Fruit fly (Drosophila melanogaster) whole organism, prepupa: ENCODE results near the gene CG42266.

Experiments
- CG10669 ChIP-seq: fragments of 200-800 bp; sonication (Bioruptor generic); optimal IDR thresholded peaks from 3 replicates; lab custom pipeline; 2018; ENCODE audit warnings: missing biosample characterization, mild to moderate bottlenecking, missing genetic modification characterization, moderate library complexity
- CG11762 ChIP-seq: fragments of 200-800 bp; sonication (Bioruptor generic); optimal IDR thresholded peaks from 3 replicates; lab custom pipeline; 2016; ENCODE audit warnings: missing biosample characterization, missing genetic modification characterization; ENCODE audit not compliant: insufficient read depth
- CG11902 ChIP-seq: fragments of 200-800 bp; sonication (Bioruptor generic); optimal IDR thresholded peaks from 3 replicates; lab custom pipeline; 2016; ENCODE audit warnings: missing biosample characterization, missing genetic modification characterization
- CG15336 ChIP-seq: fragments of 200-800 bp; sonication (Bioruptor generic); IDR thresholded peaks from 2 replicates; pipeline ENCODE4 v1.3.6; 2022; ENCODE audit warnings: missing biosample characterization, missing genetic modification characterization
- CG1621 ChIP-seq: fragments of 200-800 bp; sonication (Bioruptor generic); optimal IDR thresholded peaks from 3 replicates; lab custom pipeline; 2018; ENCODE audit warnings: missing biosample characterization, mild to moderate bottlenecking, missing genetic modification characterization
- CG16779 ChIP-seq: fragments of 200-800 bp; sonication (Bioruptor generic); optimal IDR thresholded peaks from 3 replicates; lab custom pipeline; 2017; ENCODE audit warnings: missing biosample characterization, mild to moderate bottlenecking, missing genetic modification characterization
- CG3032 ChIP-seq: fragments of 200-800 bp; optimal IDR thresholded peaks from 2 replicates; lab custom pipeline; 2019; ENCODE audit warnings: missing biosample characterization, mild to moderate bottlenecking, missing genetic modification characterization, moderate library complexity
- CG32006 ChIP-seq: fragments of 200-800 bp; sonication (Bioruptor generic); optimal IDR thresholded peaks from 3 replicates; lab custom pipeline; 2017; ENCODE audit warnings: missing biosample characterization, mild to moderate bottlenecking, missing genetic modification characterization
- CG34406 ChIP-seq: fragments of 200-800 bp; sonication (Bioruptor generic); optimal IDR thresholded peaks from 3 replicates; lab custom pipeline; 2016; ENCODE audit warnings: missing biosample characterization, missing genetic modification characterization
- CG3919 ChIP-seq: fragments of 200-800 bp; sonication (Bioruptor generic); optimal IDR thresholded peaks from 3 replicates; lab custom pipeline; 2016; ENCODE audit warnings: missing biosample characterization, missing genetic modification characterization
- CG6163 ChIP-seq: fragments of 200-800 bp; sonication (Bioruptor generic); IDR thresholded peaks from 3 replicates; pipeline ENCODE4 v1.3.6; 2022; ENCODE audit warnings: missing biosample characterization, missing genetic modification characterization
- CG6276 ChIP-seq: fragments of 200-800 bp; sonication (Bioruptor generic); optimal IDR thresholded peaks from 2 replicates; lab custom pipeline; 2017; ENCODE audit warnings: missing biosample characterization, mild to moderate bottlenecking, missing genetic modification characterization
- CG6792 ChIP-seq: fragments of 200-800 bp; sonication (Bioruptor generic); optimal IDR thresholded peaks from 3 replicates; lab custom pipeline; 2016; ENCODE audit warnings: missing biosample characterization, missing genetic modification characterization
- CG6808 ChIP-seq: fragments of 200-800 bp; sonication (Bioruptor generic); optimal IDR thresholded peaks from 3 replicates; lab custom pipeline; 2017; ENCODE audit warnings: missing biosample characterization, missing genetic modification characterization, mild to moderate bottlenecking, moderate library complexity, missing genetic modification reagents
- CG6854 ChIP-seq: fragments of 200-800 bp; sonication (Bioruptor generic); optimal IDR thresholded peaks from 2 replicates; lab custom pipeline; 2017; ENCODE audit warnings: missing biosample characterization, mild to moderate bottlenecking, missing genetic modification characterization
- CG8119 ChIP-seq: fragments of 200-800 bp; sonication (Bioruptor generic); IDR thresholded peaks from 3 replicates; pipeline ENCODE4 v1.3.6; 2022; ENCODE audit warnings: missing biosample characterization, missing genetic modification characterization
- CG8319 ChIP-seq: fragments of 200-800 bp; sonication (Bioruptor generic); optimal IDR thresholded peaks from 3 replicates; lab custom pipeline; 2016; ENCODE audit warnings: missing biosample characterization, missing genetic modification characterization
- CG8632 ChIP-seq: fragments of 200-800 bp; sonication (Bioruptor generic); optimal IDR thresholded peaks from 3 replicates; lab custom pipeline; 2016; ENCODE audit warnings: missing biosample characterization, missing genetic modification characterization
- CG9139 ChIP-seq: fragments of 200-800 bp; sonication (Bioruptor generic); optimal IDR thresholded peaks from 3 replicates; lab custom pipeline; 2017; ENCODE audit warnings: missing biosample characterization, mild to moderate bottlenecking, missing genetic modification characterization
- Eip75B ChIP-seq: fragments of 200-800 bp; sonication (Bioruptor generic); optimal IDR thresholded peaks from 3 replicates; lab custom pipeline; 2016; ENCODE audit warnings: missing biosample characterization, missing genetic modification characterization
- Eip78C ChIP-seq: fragments of 200-800 bp; sonication (Bioruptor generic); peaks from one replicate; lab custom pipeline; 2016; ENCODE audit warnings: missing biosample characterization, missing genetic modification characterization
- Ets21C ChIP-seq: fragments of 200-800 bp; sonication (Bioruptor generic); optimal IDR thresholded peaks from 3 replicates; lab custom pipeline; 2016; ENCODE audit warnings: missing biosample characterization, missing genetic modification characterization
- Ets96B ChIP-seq: fragments of 200-800 bp; optimal IDR thresholded peaks from 2 replicates; lab custom pipeline; 2019; ENCODE audit warnings: missing biosample characterization, mild to moderate bottlenecking, missing genetic modification characterization, moderate library complexity
- Gug ChIP-seq: fragments of 200-800 bp; sonication (Bioruptor generic); IDR thresholded peaks from 2 replicates; pipeline ENCODE4 v1.3.6; 2022; ENCODE audit warnings: missing biosample characterization, missing genetic modification characterization
- Hr38 ChIP-seq: sonication (Bioruptor generic); optimal IDR thresholded peaks from 2 replicates; lab custom pipeline; 2016; ENCODE audit warnings: missing biosample characterization, missing genetic modification characterization
- Hr4 ChIP-seq: fragments of 200-800 bp; sonication (Bioruptor generic); optimal IDR thresholded peaks from 3 replicates; lab custom pipeline; 2016; ENCODE audit warnings: missing biosample characterization, missing genetic modification characterization
- Lpt ChIP-seq: fragments of 200-800 bp; sonication (Bioruptor generic); optimal IDR thresholded peaks from 3 replicates; lab custom pipeline; 2016; ENCODE audit warnings: missing biosample characterization, missing genetic modification characterization
- Met ChIP-seq: fragments of 200-800 bp; sonication (Bioruptor generic); optimal IDR thresholded peaks from 3 replicates; lab custom pipeline; 2016; ENCODE audit warnings: missing biosample characterization, missing genetic modification characterization
- OdsH ChIP-seq: fragments of 200-800 bp; sonication (Bioruptor generic); optimal IDR thresholded peaks from 3 replicates; lab custom pipeline; 2016; ENCODE audit warnings: missing biosample characterization, missing genetic modification characterization
- Smox ChIP-seq: fragments of 200-800 bp; sonication (Bioruptor generic); optimal IDR thresholded peaks from 3 replicates; lab custom pipeline; 2016; ENCODE audit warnings: missing biosample characterization, missing genetic modification characterization
- Sox102F ChIP-seq: fragments of 200-800 bp; sonication (Bioruptor generic); optimal IDR thresholded peaks from 2 replicates; lab custom pipeline; 2016; ENCODE audit warnings: missing biosample characterization, mild to moderate bottlenecking, missing genetic modification characterization
- Sox14 ChIP-seq: fragments of 200-800 bp; sonication (Bioruptor generic); optimal IDR thresholded peaks from 3 replicates; lab custom pipeline; 2016; ENCODE audit warnings: missing biosample characterization, missing genetic modification characterization
- Sox15 ChIP-seq: fragments of 200-800 bp; sonication (Bioruptor generic); optimal IDR thresholded peaks from 3 replicates; lab custom pipeline; 2016; ENCODE audit warnings: missing biosample characterization, missing genetic modification characterization
- achi ChIP-seq: fragments of 200-800 bp; sonication (Bioruptor generic); optimal IDR thresholded peaks from 3 replicates; lab custom pipeline; 2016; ENCODE audit warnings: missing biosample characterization, missing genetic modification characterization
- acj6 ChIP-seq: fragments of 200-800 bp; sonication (Bioruptor generic); optimal IDR thresholded peaks from 3 replicates; lab custom pipeline; 2016; ENCODE audit warnings: missing biosample characterization, missing genetic modification characterization
- cyc ChIP-seq: fragments of 200-800 bp; sonication (Bioruptor generic); optimal IDR thresholded peaks from 3 replicates; lab custom pipeline; 2016; ENCODE audit warnings: missing biosample characterization, missing genetic modification characterization
- dac ChIP-seq: fragments of 200-800 bp; sonication (Bioruptor generic); optimal IDR thresholded peaks from 2 replicates; lab custom pipeline; 2017; ENCODE audit warnings: missing biosample characterization, mild to moderate bottlenecking, missing genetic modification characterization
- eg ChIP-seq: fragments of 200-800 bp; sonication (Bioruptor generic); IDR thresholded peaks from 3 replicates; pipeline ENCODE4 v1.3.6; 2022; ENCODE audit warnings: missing biosample characterization, missing genetic modification characterization
- esn ChIP-seq: fragments of 200-800 bp; sonication (Bioruptor generic); optimal IDR thresholded peaks from 2 replicates; lab custom pipeline; 2016; ENCODE audit warnings: missing biosample characterization, mild to moderate bottlenecking, missing genetic modification characterization, moderate library complexity
- fd59A ChIP-seq: fragments of 200-800 bp; sonication (Bioruptor generic); optimal IDR thresholded peaks from 2 replicates; lab custom pipeline; 2017; ENCODE audit warnings: missing biosample characterization, mild to moderate bottlenecking, missing genetic modification characterization, missing genetic modification reagents
- fd85E ChIP-seq: fragments of 200-800 bp; sonication (Bioruptor generic); optimal IDR thresholded peaks from 3 replicates; lab custom pipeline; 2016; ENCODE audit warnings: missing biosample characterization, missing genetic modification characterization
- fkh ChIP-seq: fragments of 200-800 bp; sonication (Bioruptor generic); optimal IDR thresholded peaks from 3 replicates; lab custom pipeline; 2017; ENCODE audit warnings: missing biosample characterization, mild to moderate bottlenecking, missing genetic modification characterization, moderate library complexity
- lz ChIP-seq: fragments of 200-800 bp; sonication (Bioruptor generic); optimal IDR thresholded peaks from 3 replicates; lab custom pipeline; 2016; ENCODE audit warnings: missing biosample characterization, missing genetic modification characterization
- pdm3 ChIP-seq: fragments of 200-800 bp; sonication (Bioruptor generic); optimal IDR thresholded peaks from 3 replicates; lab custom pipeline; 2016; ENCODE audit warnings: missing biosample characterization, missing genetic modification characterization
- salr ChIP-seq, 2 experiments: fragments of 200-800 bp; sonication (Bioruptor generic); optimal IDR thresholded peaks; 3 replicates each; lab custom pipeline; 2016 to 2018; ENCODE audit warnings: missing biosample characterization in 2 of 2, missing genetic modification characterization in 2 of 2, mild to moderate bottlenecking in 1 of 2
- spab ChIP-seq: fragments of 200-800 bp; sonication (Bioruptor generic); optimal IDR thresholded peaks from 2 replicates; lab custom pipeline; 2017; ENCODE audit warnings: missing biosample characterization, mild to moderate bottlenecking, missing genetic modification characterization, missing genetic modification reagents
- ss ChIP-seq, 2 experiments: fragments of 200-800 bp; sonication (Bioruptor generic); optimal IDR thresholded peaks; 2 replicates in 1 of 2; 3 replicates in 1 of 2; lab custom pipeline; 2017 to 2018; ENCODE audit warnings: mild to moderate bottlenecking in 2 of 2, missing biosample characterization in 2 of 2, missing genetic modification characterization in 2 of 2, moderate library complexity in 1 of 2
- svp ChIP-seq: fragments of 200-800 bp; sonication (Bioruptor generic); peaks from one replicate; lab custom pipeline; 2016; ENCODE audit warnings: missing biosample characterization, missing genetic modification characterization
- topi ChIP-seq: fragments of 200-800 bp; sonication (Bioruptor generic); optimal IDR thresholded peaks from 3 replicates; lab custom pipeline; 2016; ENCODE audit warnings: missing biosample characterization, missing genetic modification characterization
- vri ChIP-seq: fragments of 200-800 bp; sonication (Bioruptor generic); optimal IDR thresholded peaks from 3 replicates; lab custom pipeline; 2016; ENCODE audit warnings: missing biosample characterization, mild to moderate bottlenecking, missing genetic modification characterization

CG42266 gene

DNA sequence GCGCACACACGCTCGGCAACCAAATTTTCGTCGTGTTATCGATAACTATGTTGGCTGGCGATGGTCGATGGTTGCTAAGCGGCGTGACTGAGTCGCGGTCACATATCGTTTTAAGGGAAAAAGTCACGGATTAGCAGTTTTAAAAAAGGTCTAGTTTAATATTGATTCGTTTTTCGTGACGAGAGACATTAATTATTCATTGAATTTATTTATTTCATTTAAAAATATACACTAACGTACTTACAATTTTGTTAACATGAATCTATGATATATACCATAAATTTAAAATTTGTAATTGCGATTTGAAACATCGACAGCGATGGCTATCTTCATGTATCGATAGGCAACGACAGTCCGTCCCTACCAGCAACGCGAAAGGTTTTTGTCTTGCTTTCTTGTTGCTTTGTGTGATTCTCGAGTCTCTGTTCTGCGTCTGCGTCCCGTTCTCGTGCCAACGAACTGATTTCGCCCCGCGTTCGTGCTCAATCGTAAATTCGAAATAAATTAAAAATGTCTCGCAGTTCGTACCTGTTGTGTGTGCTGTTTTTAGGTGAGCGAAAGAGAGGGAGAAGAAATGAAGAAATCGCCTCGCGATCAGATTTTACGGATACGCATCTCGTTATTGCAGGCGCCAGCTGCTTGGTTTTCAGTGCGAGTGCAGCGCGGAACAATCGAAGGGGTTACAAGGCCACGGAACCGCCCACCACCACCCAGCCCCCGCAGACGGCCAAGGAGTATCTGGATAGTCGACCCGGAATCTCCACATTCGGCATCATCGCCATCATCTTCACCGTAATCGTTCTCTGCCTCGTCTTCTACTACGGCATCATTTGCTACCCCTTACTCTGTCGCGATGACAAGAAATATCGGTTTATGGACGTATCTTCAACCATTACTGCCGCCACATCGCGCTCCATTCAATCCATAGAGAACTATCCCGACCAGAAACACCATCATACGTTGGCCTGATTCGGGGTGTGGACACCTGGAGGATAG lies 12.7 kb upstream of the CG42266 start, which contains the start of the genes Hyls1, chif and CG4455:
Gene Hyls1, minus strand, starts transcription at position 44 of the 996 bp plus-strand sequence.
Gene chif, minus strand, starts transcription at position 44 of the 996 bp plus-strand sequence.
Gene CG4455, plus strand, starts transcription at position 350 of the 996 bp plus-strand sequence.
- TF ChIP-seq CG6808 (GFP tag; lab: Kevin White, UChicago) (peak; percentile 26), Sox15 (GFP tag; lab: Kevin White, UChicago) (no peak), Eip75B (GFP tag; lab: Kevin White, UChicago) (no peak), Hr38 (GFP tag; lab: Kevin White, UChicago) (no peak), salr (GFP tag; optimal IDR thresholded peaks at IDR 0.05; lab: Kevin White, UChicago) (no peak), CG1621 (tag; lab: Kevin White, UChicago) (peak; percentile 70), CG11902 (GFP tag; lab: Kevin White, UChicago) (peak; percentile 31), Sox14 (peak; percentile 46), CG15336 (GFP tag; lab: Robert Waterston, UW) (no peak), CG6163 (GFP tag; lab: Robert Waterston, UW) (peak; percentile 34; the same call in 1 of the 3 replicates), Ets96B (tag; lab: Kevin White, UChicago) (peak; percentile 35), CG8632 (GFP tag; lab: Kevin White, UChicago) (no peak), esn (GFP tag; lab: Kevin White, UChicago) (peak; percentile 42), Eip78C (GFP tag; lab: Kevin White, UChicago) (peak; percentile 65), ss (GFP tag; optimal IDR thresholded peaks at IDR 0.05; lab: Kevin White, UChicago) (no peak), achi (peak; percentile 46), fd59A (GFP tag; lab: Kevin White, UChicago) (no peak), Gug (GFP tag; lab: Robert Waterston, UW) (no peak), svp (GFP tag; lab: Kevin White, UChicago) (peak; percentile 77), Ets21C (GFP tag; lab: Kevin White, UChicago) (no peak), Met (no peak), pdm3 (peak; percentile 39), CG9139 (no peak), Smox (GFP tag; lab: Kevin White, UChicago) (peak; percentile 31), CG11762 (no peak), CG10669 (GFP tag; lab: Kevin White, UChicago) (peak; percentile 3), spab (GFP tag; lab: Kevin White, UChicago) (no peak), CG8119 (GFP tag; lab: Robert Waterston, UW) (no peak), topi (GFP tag; lab: Kevin White, UChicago) (no peak), cyc (GFP tag; lab: Kevin White, UChicago) (peak; percentile 5), lz (GFP tag; lab: Kevin White, UChicago) (peak; percentile 36), vri (GFP tag; lab: Kevin White, UChicago) (no peak), CG3032 (tag; lab: Kevin White, UChicago) (peak; percentile 55), CG34406 (GFP tag; lab: Kevin White, UChicago) (peak; percentile 6), Sox102F (GFP tag; lab: Kevin White, UChicago) (peak; percentile 28), Hr4 (GFP tag; lab: Kevin White, UChicago) (peak; percentile 29), dac (no peak), eg (no peak), fd85E (GFP tag; lab: Kevin White, UChicago) (no peak), fkh (GFP tag; lab: Kevin White, UChicago) (no peak), CG6276 (GFP tag; lab: Kevin White, UChicago) (no peak), OdsH (GFP tag; lab: Kevin White, UChicago) (peak; percentile 31), Lpt (GFP tag; lab: Kevin White, UChicago) (no peak), CG6854 (GFP tag; lab: Kevin White, UChicago) (no peak), CG32006 (GFP tag; lab: Kevin White, UChicago) (no peak), CG8319 (GFP tag; lab: Kevin White, UChicago) (no peak), acj6 (peak; percentile 31), CG3919 (no peak), CG6792 (GFP tag; lab: Kevin White, UChicago) (peak; percentile 32), CG16779 (tag; lab: Kevin White, UChicago) (no peak)
